Worm (Caenorhabditis elegans) whole organism, L2 larva: ENCODE measurements around the gene H40L08.7.

Source experiments
- C34F6.9 ChIP-seq: fragments of 150-350 bp; optimal IDR thresholded peaks from 2 replicates; lab custom pipeline; 2014; ENCODE audit warnings: missing biosample characterization, missing genetic modification characterization
- F13H6.1 ChIP-seq: sonication (generic microtip); optimal IDR thresholded peaks from 2 replicates; lab custom pipeline; 2016; ENCODE audit warnings: missing genetic modification characterization, missing compliant biosample characterization
- Y55F3AM.14 ChIP-seq: fragments of 200-800 bp; sonication (Bioruptor generic); optimal IDR thresholded peaks from 2 replicates; lab custom pipeline; 2018; ENCODE audit warnings: mild to moderate bottlenecking, missing genetic modification characterization, missing compliant biosample characterization
- ZK546.5 ChIP-seq: sonication (generic microtip); optimal IDR thresholded peaks from 2 replicates; lab custom pipeline; 2017; ENCODE audit warnings: missing biosample characterization, missing genetic modification characterization
- alr-1 ChIP-seq: fragments of 150-350 bp; optimal IDR thresholded peaks from 2 replicates; lab custom pipeline; 2014; ENCODE audit warnings: missing biosample characterization, missing genetic modification characterization
- ama-1 ChIP-seq: fragments of 150-350 bp; optimal IDR thresholded peaks from 2 replicates; lab custom pipeline; 2018; ENCODE audit warnings: inconsistent platforms
- blmp-1 ChIP-seq: sonication (generic microtip); optimal IDR thresholded peaks from 2 replicates; lab custom pipeline; 2017; ENCODE audit warnings: missing genetic modification characterization, mild to moderate bottlenecking, missing compliant biosample characterization, antibody characterized with exemption, moderate library complexity; ENCODE audit not compliant: insufficient read depth
- ceh-82 ChIP-seq: fragments of 150-350 bp; optimal IDR thresholded peaks from 2 replicates; lab custom pipeline; 2014; ENCODE audit warnings: missing biosample characterization, missing genetic modification characterization
- crh-2 ChIP-seq: sonication (generic microtip); optimal IDR thresholded peaks from 2 replicates; lab custom pipeline; 2017; ENCODE audit warnings: missing biosample characterization, missing genetic modification characterization
- dmd-4 ChIP-seq: sonication (generic microtip); optimal IDR thresholded peaks from 2 replicates; lab custom pipeline; 2017; ENCODE audit warnings: missing biosample characterization, missing genetic modification characterization
- egl-27 ChIP-seq: sonication (generic microtip); optimal IDR thresholded peaks from 3 replicates; lab custom pipeline; 2017; ENCODE audit warnings: missing biosample characterization, missing genetic modification reagents, missing genetic modification characterization
- elt-1 ChIP-seq: fragments of 150-350 bp; optimal IDR thresholded peaks from 2 replicates; lab custom pipeline; 2014; ENCODE audit warnings: missing biosample characterization, missing genetic modification characterization
- fos-1 ChIP-seq: fragments of 150-350 bp; optimal IDR thresholded peaks from 2 replicates; lab custom pipeline; 2014; ENCODE audit warnings: missing biosample characterization, missing genetic modification characterization
- gmeb-1 ChIP-seq: fragments of 150-350 bp; optimal IDR thresholded peaks from 2 replicates; lab custom pipeline; 2014; ENCODE audit warnings: missing biosample characterization, missing genetic modification characterization
- lin-11 ChIP-seq: fragments of 150-350 bp; sonication (generic microtip); optimal IDR thresholded peaks from 2 replicates; lab custom pipeline; 2014; ENCODE audit warnings: missing biosample characterization, missing genetic modification characterization, inconsistent platforms, mixed read lengths
- lin-13 ChIP-seq: fragments of 150-350 bp; optimal IDR thresholded peaks from 2 replicates; lab custom pipeline; 2014; ENCODE audit warnings: missing biosample characterization, missing genetic modification reagents, missing genetic modification characterization
- lin-39 ChIP-seq: fragments of 150-350 bp; optimal IDR thresholded peaks from 2 replicates; lab custom pipeline; 2014; ENCODE audit warnings: missing biosample characterization, missing genetic modification reagents, missing genetic modification characterization
- lsy-2 ChIP-seq, 2 experiments: fragments of 150-350 bp in 1 of 2; sonication (generic microtip) in 1 of 2; optimal IDR thresholded peaks; 2 replicates each; lab custom pipeline; 2014 to 2017; ENCODE audit warnings: missing biosample characterization in 2 of 2, missing genetic modification characterization in 2 of 2
- mab-5 ChIP-seq: fragments of 150-350 bp; optimal IDR thresholded peaks from 2 replicates; lab custom pipeline; 2014; ENCODE audit warnings: missing biosample characterization, missing genetic modification characterization
- mbf-1 ChIP-seq: sonication (generic microtip); optimal IDR thresholded peaks from 2 replicates; lab custom pipeline; 2017; ENCODE audit warnings: missing biosample characterization, missing genetic modification characterization
- nhr-129 ChIP-seq: fragments of 150-350 bp; optimal IDR thresholded peaks from 2 replicates; lab custom pipeline; 2014; ENCODE audit warnings: missing biosample characterization, missing genetic modification characterization
- nhr-21 ChIP-seq: fragments of 150-350 bp; optimal IDR thresholded peaks from 2 replicates; lab custom pipeline; 2014; ENCODE audit warnings: missing biosample characterization, missing genetic modification characterization
- nhr-6 ChIP-seq: fragments of 150-350 bp; optimal IDR thresholded peaks from 2 replicates; lab custom pipeline; 2014; ENCODE audit warnings: missing biosample characterization, missing genetic modification characterization
- sem-4 ChIP-seq: fragments of 150-350 bp; optimal IDR thresholded peaks from 2 replicates; lab custom pipeline; 2014; ENCODE audit warnings: missing biosample characterization, missing genetic modification reagents, missing genetic modification characterization
- sma-3 ChIP-seq: sonication (generic microtip); optimal IDR thresholded peaks from 2 replicates; lab custom pipeline; 2016; ENCODE audit warnings: missing genetic modification reagents, missing genetic modification characterization, missing compliant biosample characterization
- sma-9 ChIP-seq, 2 experiments: fragments of 150-350 bp in 1 of 2; sonication (generic microtip) in 1 of 2; optimal IDR thresholded peaks; 2 replicates each; lab custom pipeline; 2014 to 2016; ENCODE audit warnings: missing genetic modification characterization in 2 of 2, mild to moderate bottlenecking in 1 of 2, missing biosample characterization in 1 of 2, missing compliant biosample characterization in 1 of 2, missing genetic modification reagents in 1 of 2, moderate library complexity in 1 of 2
- snpc-4 ChIP-seq: fragments of 150-350 bp; optimal IDR thresholded peaks from 2 replicates; lab custom pipeline; 2014; ENCODE audit warnings: missing biosample characterization, missing genetic modification characterization
- unc-39 ChIP-seq: fragments of 150-350 bp; optimal IDR thresholded peaks from 2 replicates; lab custom pipeline; 2014; ENCODE audit warnings: missing biosample characterization, missing genetic modification characterization
- unc-55 ChIP-seq: fragments of 150-350 bp; sonication (generic microtip); optimal IDR thresholded peaks from 3 replicates; lab custom pipeline; 2014; ENCODE audit warnings: missing biosample characterization, missing genetic modification reagents, missing genetic modification characterization
- unc-62 ChIP-seq: fragments of 150-350 bp; optimal IDR thresholded peaks from 2 replicates; lab custom pipeline; 2014; ENCODE audit warnings: missing biosample characterization, missing genetic modification reagents, missing genetic modification characterization
- zag-1 ChIP-seq: fragments of 150-350 bp; optimal IDR thresholded peaks from 2 replicates; lab custom pipeline; 2014; ENCODE audit warnings: missing biosample characterization, missing genetic modification characterization
- ztf-11 ChIP-seq: sonication (generic microtip); optimal IDR thresholded peaks from 2 replicates; lab custom pipeline; 2017; ENCODE audit warnings: missing biosample characterization, missing genetic modification characterization

H40L08.7 gene

ce11 chrX:15096277-15096676, 18.7 kb upstream of the H40L08.7 start:
- TF ChIP-seq lsy-2 (tag; optimal IDR thresholded peaks at IDR 0.05; lab: Kevin White, UChicago): no peak
- no peak for TF ChIP-seq alr-1 (tag; lab: Kevin White, UChicago)
- TF ChIP-seq fos-1 (tag; lab: Kevin White, UChicago): peak; percentile 30
- TF ChIP-seq nhr-21: no peak

ce11 chrX:15094973-15095372, 17.4 kb upstream of the H40L08.7 start, which contains the start of gene F09B12.7:
Gene F09B12.7, minus strand, starts transcription at chrX:15095073.
- TF ChIP-seq gmeb-1 (tag; lab: Kevin White, UChicago): no peak
- no peak for TF ChIP-seq elt-1 (tag; lab: Kevin White, UChicago)
- TF ChIP-seq ceh-82 (tag; lab: Kevin White, UChicago): no peak
- TF ChIP-seq sem-4: no peak
- TF ChIP-seq mbf-1: no peak
- TF ChIP-seq C34F6.9 (tag; lab: Kevin White, UChicago): no peak
- TF ChIP-seq zag-1 (tag; lab: Kevin White, UChicago): no peak
- no peak for TF ChIP-seq nhr-6

ce11 chrX:15092775-15093386, 15.3 kb upstream of the H40L08.7 start:
- TF ChIP-seq lin-13 (GFP tag; lab: Kevin White, UChicago) (no peak), snpc-4 (tag; lab: Kevin White, UChicago) (peak; percentile 75)

- TF ChIP-seq nhr-6 (no peak), crh-2 (peak; percentile 8), sma-9 (GFP tag; optimal IDR thresholded peaks at IDR 0.05; lab: Kevin White, UChicago) (peak; percentile 16), sma-9 (tag; optimal IDR thresholded peaks at IDR 0.05; lab: Kevin White, UChicago) (no peak), fos-1 (tag; lab: Kevin White, UChicago) (peak; percentile 71)
Observed at ce11 chrX:15089123-15089522, 11.6 kb upstream of the H40L08.7 start, which contains the start of gene flr-4. Gene flr-4, plus strand, starts transcription at chrX:15089397.

- no peak for TF ChIP-seq unc-39 (tag; lab: Kevin White, UChicago)
Observed at ce11 chrX:15087752-15088151, 10.2 kb upstream of the H40L08.7 start.

ce11 chrX:15084395-15084794, 6.9 kb upstream of the H40L08.7 start, which contains the start of gene F09B12.5:
Gene F09B12.5, plus strand, starts transcription at chrX:15084695.
- TF ChIP-seq mab-5 (tag; lab: Kevin White, UChicago) (no peak), egl-27 (tag; lab: Kevin White, UChicago) (no peak), sma-3 (GFP tag; lab: Kevin White, UChicago) (no peak), crh-2 (no peak), dmd-4 (tag; lab: Kevin White, UChicago) (no peak), ZK546.5 (tag; lab: Kevin White, UChicago) (no peak), lsy-2 (tag; optimal IDR thresholded peaks at IDR 0.05; lab: Kevin White, UChicago) (no peak), ama-1 (lab: Kevin White, UChicago) (no peak), ztf-11 (tag; lab: Kevin White, UChicago) (no peak), F13H6.1 (no peak), sem-4 (no peak), lin-13 (GFP tag; lab: Kevin White, UChicago) (no peak), fos-1 (tag; lab: Kevin White, UChicago) (no peak), lin-39 (tag; lab: Kevin White, UChicago) (no peak), alr-1 (tag; lab: Kevin White, UChicago) (no peak), lin-11 (no peak), ceh-82 (tag; lab: Kevin White, UChicago) (no peak), unc-62 (no peak)

- TF ChIP-seq nhr-129 (tag; lab: Kevin White, UChicago) (peak; percentile 9), sma-9 (GFP tag; optimal IDR thresholded peaks at IDR 0.05; lab: Kevin White, UChicago) (peak; percentile 1), sma-9 (tag; optimal IDR thresholded peaks at IDR 0.05; lab: Kevin White, UChicago) (no peak), C34F6.9 (tag; lab: Kevin White, UChicago) (peak; percentile 31), fos-1 (tag; lab: Kevin White, UChicago) (peak; percentile 2), blmp-1 (tag; lab: Kevin White, UChicago) (no peak), mbf-1 (no peak), Y55F3AM.14 (no peak), unc-55 (peak; percentile 34), lin-13 (GFP tag; lab: Kevin White, UChicago) (peak; percentile 7), elt-1 (tag; lab: Kevin White, UChicago) (no peak)
Observed at ce11 chrX:15083795-15084194, 6.3 kb upstream of the H40L08.7 start, which contains the start of gene H40L08.1. Gene H40L08.1, minus strand, starts transcription at chrX:15084086.
